Fruit fly (Drosophila melanogaster) whole organism, adult: Measurements from ENCODE around the gene tyf.

Source experiments
- CG12768 ChIP-seq: fragments of 200-800 bp; sonication (Bioruptor generic); optimal IDR thresholded peaks from 2 replicates; lab custom pipeline; 2017; ENCODE audit warnings: missing biosample characterization, missing genetic modification characterization, mild to moderate bottlenecking, moderate library complexity, missing genetic modification reagents
- CG14711 ChIP-seq: fragments of 200-800 bp; sonication (Bioruptor generic); optimal IDR thresholded peaks from 2 replicates; lab custom pipeline; 2018; ENCODE audit warnings: missing biosample characterization, mild to moderate bottlenecking, missing genetic modification characterization, moderate library complexity
- CG5204 ChIP-seq: fragments of 200-800 bp; sonication (Bioruptor generic); optimal IDR thresholded peaks from 2 replicates; lab custom pipeline; 2016; ENCODE audit warnings: missing biosample characterization, missing genetic modification characterization
- CG7045 ChIP-seq: fragments of 200-800 bp; sonication (Bioruptor generic); optimal IDR thresholded peaks from 2 replicates; lab custom pipeline; 2017; ENCODE audit warnings: missing biosample characterization, mild to moderate bottlenecking, missing genetic modification characterization
- cnc ChIP-seq, 2 experiments: fragments of >200 bp; optimal IDR thresholded peaks; 2 replicates each; lab custom pipeline; 2017
- kay ChIP-seq: fragments of 200-800 bp; sonication (Bioruptor generic); peaks from one replicate; lab custom pipeline; 2016; ENCODE audit warnings: missing biosample characterization, missing genetic modification characterization, borderline replicate concordance
- ovo ChIP-seq: fragments of 200-800 bp; sonication (Bioruptor generic); optimal IDR thresholded peaks from 2 replicates; lab custom pipeline; 2016; ENCODE audit warnings: missing biosample characterization, missing genetic modification characterization
- pad ChIP-seq: fragments of 200-800 bp; sonication (Bioruptor generic); optimal IDR thresholded peaks from 3 replicates; lab custom pipeline; 2017; ENCODE audit warnings: missing biosample characterization, missing genetic modification characterization, mild to moderate bottlenecking, moderate library complexity, missing genetic modification reagents
- tj ChIP-seq: fragments of 200-800 bp; sonication (Bioruptor generic); optimal IDR thresholded peaks from 3 replicates; lab custom pipeline; 2017; ENCODE audit warnings: missing biosample characterization, mild to moderate bottlenecking, missing genetic modification characterization, moderate library complexity
- toe ChIP-seq: fragments of 200-800 bp; sonication (Bioruptor generic); optimal IDR thresholded peaks from 2 replicates; lab custom pipeline; 2016; ENCODE audit warnings: missing biosample characterization, missing genetic modification characterization

DNA sequence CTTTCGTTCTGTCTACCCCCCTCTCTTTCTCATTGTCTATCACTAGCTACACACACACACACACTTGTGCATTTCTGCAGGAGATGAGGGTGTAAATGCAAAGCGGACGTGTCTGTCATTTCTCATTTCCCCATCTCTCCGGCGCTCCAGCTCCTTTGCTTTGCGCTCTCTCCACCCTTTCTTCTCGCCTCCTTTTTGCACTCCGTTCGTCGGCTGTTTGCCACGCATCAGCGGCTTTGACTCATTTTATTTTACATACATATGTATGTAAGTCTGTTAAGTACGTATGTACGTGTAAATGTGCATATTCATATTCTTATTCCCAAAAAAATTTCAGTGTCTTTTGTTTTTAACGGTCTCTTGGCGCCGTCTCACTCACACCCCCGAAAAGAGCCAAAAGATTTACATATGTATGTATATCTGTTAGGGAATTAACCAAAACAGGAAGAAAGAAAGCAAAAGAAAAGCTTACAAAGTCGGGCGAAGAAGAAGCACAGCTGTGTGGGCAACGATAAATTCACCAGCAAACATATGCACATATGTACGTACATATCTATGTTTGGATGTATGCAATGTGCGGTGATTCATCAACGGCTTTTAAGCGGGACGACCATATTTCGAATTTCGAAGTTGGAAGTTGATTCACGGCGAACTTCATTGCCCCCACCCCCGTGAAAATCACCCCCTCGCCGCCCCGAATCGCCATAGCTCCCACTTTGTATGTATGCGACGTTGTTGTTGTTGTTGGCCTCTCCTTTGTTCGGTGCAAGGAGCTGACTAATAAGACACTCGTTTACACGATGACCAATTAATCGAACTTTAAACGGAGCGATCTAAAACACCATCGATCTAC, 9.3 kb upstream of the tyf start:
- TF ChIP-seq toe (GFP tag; lab: Kevin White, UChicago) (no peak), ovo (GFP tag; lab: Kevin White, UChicago) (no peak), kay (GFP tag; lab: Kevin White, UChicago) (no peak), tj (GFP tag; lab: Kevin White, UChicago) (no peak), cnc (optimal IDR thresholded peaks at IDR 0.05; lab: Kevin White, UChicago) (no peak), pad (peak; percentile 34), CG12768 (no peak), CG7045 (no peak), CG14711 (tag; lab: Kevin White, UChicago) (no peak), CG5204 (GFP tag; lab: Kevin White, UChicago) (no peak)
